Fruit fly (Drosophila melanogaster) whole organism, prepupa: ENCODE results near the gene ninaB.

Experiments
- Blimp-1 ChIP-seq: fragments of 200-800 bp; sonication (Bioruptor generic); optimal IDR thresholded peaks from 3 replicates; lab custom pipeline; 2017; ENCODE audit warnings: missing biosample characterization, missing genetic modification characterization, mild to moderate bottlenecking, moderate library complexity, missing genetic modification reagents
- CG10631 ChIP-seq: fragments of 200-800 bp; sonication (Bioruptor generic); optimal IDR thresholded peaks from 2 replicates; lab custom pipeline; 2016; ENCODE audit warnings: missing biosample characterization, missing genetic modification characterization
- CG11294 ChIP-seq: fragments of 200-800 bp; sonication (Bioruptor generic); IDR thresholded peaks from 2 replicates; pipeline ENCODE4 v1.3.6; 2022; ENCODE audit warnings: missing biosample characterization, missing genetic modification characterization
- CG11762 ChIP-seq: fragments of 200-800 bp; sonication (Bioruptor generic); optimal IDR thresholded peaks from 3 replicates; lab custom pipeline; 2016; ENCODE audit warnings: missing biosample characterization, missing genetic modification characterization; ENCODE audit not compliant: insufficient read depth
- CG1621 ChIP-seq: fragments of 200-800 bp; sonication (Bioruptor generic); optimal IDR thresholded peaks from 3 replicates; lab custom pipeline; 2018; ENCODE audit warnings: missing biosample characterization, mild to moderate bottlenecking, missing genetic modification characterization
- CG16779 ChIP-seq: fragments of 200-800 bp; sonication (Bioruptor generic); optimal IDR thresholded peaks from 3 replicates; lab custom pipeline; 2017; ENCODE audit warnings: missing biosample characterization, mild to moderate bottlenecking, missing genetic modification characterization
- CG3032 ChIP-seq: fragments of 200-800 bp; optimal IDR thresholded peaks from 2 replicates; lab custom pipeline; 2019; ENCODE audit warnings: missing biosample characterization, mild to moderate bottlenecking, missing genetic modification characterization, moderate library complexity
- CG31627 ChIP-seq: fragments of 200-800 bp; sonication (Bioruptor generic); optimal IDR thresholded peaks from 3 replicates; lab custom pipeline; 2016; ENCODE audit warnings: missing biosample characterization, missing genetic modification characterization
- CG32006 ChIP-seq: fragments of 200-800 bp; sonication (Bioruptor generic); optimal IDR thresholded peaks from 3 replicates; lab custom pipeline; 2017; ENCODE audit warnings: missing biosample characterization, mild to moderate bottlenecking, missing genetic modification characterization
- CG34406 ChIP-seq: fragments of 200-800 bp; sonication (Bioruptor generic); optimal IDR thresholded peaks from 3 replicates; lab custom pipeline; 2016; ENCODE audit warnings: missing biosample characterization, missing genetic modification characterization
- CG6163 ChIP-seq: fragments of 200-800 bp; sonication (Bioruptor generic); IDR thresholded peaks from 3 replicates; pipeline ENCODE4 v1.3.6; 2022; ENCODE audit warnings: missing biosample characterization, missing genetic modification characterization
- CG6276 ChIP-seq: fragments of 200-800 bp; sonication (Bioruptor generic); optimal IDR thresholded peaks from 2 replicates; lab custom pipeline; 2017; ENCODE audit warnings: missing biosample characterization, mild to moderate bottlenecking, missing genetic modification characterization
- CG6792 ChIP-seq: fragments of 200-800 bp; sonication (Bioruptor generic); optimal IDR thresholded peaks from 3 replicates; lab custom pipeline; 2016; ENCODE audit warnings: missing biosample characterization, missing genetic modification characterization
- CG6808 ChIP-seq: fragments of 200-800 bp; sonication (Bioruptor generic); optimal IDR thresholded peaks from 3 replicates; lab custom pipeline; 2017; ENCODE audit warnings: missing biosample characterization, missing genetic modification characterization, mild to moderate bottlenecking, moderate library complexity, missing genetic modification reagents
- CG6854 ChIP-seq: fragments of 200-800 bp; sonication (Bioruptor generic); optimal IDR thresholded peaks from 2 replicates; lab custom pipeline; 2017; ENCODE audit warnings: missing biosample characterization, mild to moderate bottlenecking, missing genetic modification characterization
- CG7368 ChIP-seq: fragments of 200-800 bp; sonication (Bioruptor generic); optimal IDR thresholded peaks from 3 replicates; lab custom pipeline; 2016; ENCODE audit warnings: missing biosample characterization, missing genetic modification characterization
- CG8119 ChIP-seq: fragments of 200-800 bp; sonication (Bioruptor generic); IDR thresholded peaks from 3 replicates; pipeline ENCODE4 v1.3.6; 2022; ENCODE audit warnings: missing biosample characterization, missing genetic modification characterization
- CG8319 ChIP-seq: fragments of 200-800 bp; sonication (Bioruptor generic); optimal IDR thresholded peaks from 3 replicates; lab custom pipeline; 2016; ENCODE audit warnings: missing biosample characterization, missing genetic modification characterization
- CG8632 ChIP-seq: fragments of 200-800 bp; sonication (Bioruptor generic); optimal IDR thresholded peaks from 3 replicates; lab custom pipeline; 2016; ENCODE audit warnings: missing biosample characterization, missing genetic modification characterization
- CG9139 ChIP-seq: fragments of 200-800 bp; sonication (Bioruptor generic); optimal IDR thresholded peaks from 3 replicates; lab custom pipeline; 2017; ENCODE audit warnings: missing biosample characterization, mild to moderate bottlenecking, missing genetic modification characterization
- Eip75B ChIP-seq: fragments of 200-800 bp; sonication (Bioruptor generic); optimal IDR thresholded peaks from 3 replicates; lab custom pipeline; 2016; ENCODE audit warnings: missing biosample characterization, missing genetic modification characterization
- Eip78C ChIP-seq: fragments of 200-800 bp; sonication (Bioruptor generic); peaks from one replicate; lab custom pipeline; 2016; ENCODE audit warnings: missing biosample characterization, missing genetic modification characterization
- Eip93F ChIP-seq: fragments of 200-800 bp; sonication (Bioruptor generic); optimal IDR thresholded peaks from 2 replicates; lab custom pipeline; 2016; ENCODE audit warnings: missing biosample characterization, mild to moderate bottlenecking, missing genetic modification characterization
- Ets21C ChIP-seq: fragments of 200-800 bp; sonication (Bioruptor generic); optimal IDR thresholded peaks from 3 replicates; lab custom pipeline; 2016; ENCODE audit warnings: missing biosample characterization, missing genetic modification characterization
- Ets96B ChIP-seq: fragments of 200-800 bp; optimal IDR thresholded peaks from 2 replicates; lab custom pipeline; 2019; ENCODE audit warnings: missing biosample characterization, mild to moderate bottlenecking, missing genetic modification characterization, moderate library complexity
- Gug ChIP-seq: fragments of 200-800 bp; sonication (Bioruptor generic); IDR thresholded peaks from 2 replicates; pipeline ENCODE4 v1.3.6; 2022; ENCODE audit warnings: missing biosample characterization, missing genetic modification characterization
- Hr38 ChIP-seq: sonication (Bioruptor generic); optimal IDR thresholded peaks from 2 replicates; lab custom pipeline; 2016; ENCODE audit warnings: missing biosample characterization, missing genetic modification characterization
- Hr39 ChIP-seq: fragments of 200-800 bp; sonication (Bioruptor generic); optimal IDR thresholded peaks from 2 replicates; lab custom pipeline; 2016; ENCODE audit warnings: missing biosample characterization, missing genetic modification characterization
- Hr4 ChIP-seq: fragments of 200-800 bp; sonication (Bioruptor generic); optimal IDR thresholded peaks from 3 replicates; lab custom pipeline; 2016; ENCODE audit warnings: missing biosample characterization, missing genetic modification characterization
- Lpt ChIP-seq: fragments of 200-800 bp; sonication (Bioruptor generic); optimal IDR thresholded peaks from 3 replicates; lab custom pipeline; 2016; ENCODE audit warnings: missing biosample characterization, missing genetic modification characterization
- Smox ChIP-seq: fragments of 200-800 bp; sonication (Bioruptor generic); optimal IDR thresholded peaks from 3 replicates; lab custom pipeline; 2016; ENCODE audit warnings: missing biosample characterization, missing genetic modification characterization
- Sox15 ChIP-seq: fragments of 200-800 bp; sonication (Bioruptor generic); optimal IDR thresholded peaks from 3 replicates; lab custom pipeline; 2016; ENCODE audit warnings: missing biosample characterization, missing genetic modification characterization
- achi ChIP-seq: fragments of 200-800 bp; sonication (Bioruptor generic); optimal IDR thresholded peaks from 3 replicates; lab custom pipeline; 2016; ENCODE audit warnings: missing biosample characterization, missing genetic modification characterization
- acj6 ChIP-seq: fragments of 200-800 bp; sonication (Bioruptor generic); optimal IDR thresholded peaks from 3 replicates; lab custom pipeline; 2016; ENCODE audit warnings: missing biosample characterization, missing genetic modification characterization
- dac ChIP-seq: fragments of 200-800 bp; sonication (Bioruptor generic); optimal IDR thresholded peaks from 2 replicates; lab custom pipeline; 2017; ENCODE audit warnings: missing biosample characterization, mild to moderate bottlenecking, missing genetic modification characterization
- dsx ChIP-seq: fragments of 200-800 bp; optimal IDR thresholded peaks from 3 replicates; lab custom pipeline; 2019; ENCODE audit warnings: missing biosample characterization, mild to moderate bottlenecking, missing genetic modification characterization, moderate library complexity; ENCODE audit not compliant: poor library complexity, severe bottlenecking
- esn ChIP-seq: fragments of 200-800 bp; sonication (Bioruptor generic); optimal IDR thresholded peaks from 2 replicates; lab custom pipeline; 2016; ENCODE audit warnings: missing biosample characterization, mild to moderate bottlenecking, missing genetic modification characterization, moderate library complexity
- fd59A ChIP-seq: fragments of 200-800 bp; sonication (Bioruptor generic); optimal IDR thresholded peaks from 2 replicates; lab custom pipeline; 2017; ENCODE audit warnings: missing biosample characterization, mild to moderate bottlenecking, missing genetic modification characterization, missing genetic modification reagents
- fd85E ChIP-seq: fragments of 200-800 bp; sonication (Bioruptor generic); optimal IDR thresholded peaks from 3 replicates; lab custom pipeline; 2016; ENCODE audit warnings: missing biosample characterization, missing genetic modification characterization
- fkh ChIP-seq: fragments of 200-800 bp; sonication (Bioruptor generic); optimal IDR thresholded peaks from 3 replicates; lab custom pipeline; 2017; ENCODE audit warnings: missing biosample characterization, mild to moderate bottlenecking, missing genetic modification characterization, moderate library complexity
- lz ChIP-seq: fragments of 200-800 bp; sonication (Bioruptor generic); optimal IDR thresholded peaks from 3 replicates; lab custom pipeline; 2016; ENCODE audit warnings: missing biosample characterization, missing genetic modification characterization
- net ChIP-seq: fragments of 200-800 bp; sonication (Bioruptor generic); optimal IDR thresholded peaks from 3 replicates; lab custom pipeline; 2016; ENCODE audit warnings: missing biosample characterization, missing genetic modification characterization
- salr ChIP-seq, 2 experiments: fragments of 200-800 bp; sonication (Bioruptor generic); optimal IDR thresholded peaks; 3 replicates each; lab custom pipeline; 2016 to 2018; ENCODE audit warnings: missing biosample characterization in 2 of 2, missing genetic modification characterization in 2 of 2, mild to moderate bottlenecking in 1 of 2
- spab ChIP-seq: fragments of 200-800 bp; sonication (Bioruptor generic); optimal IDR thresholded peaks from 2 replicates; lab custom pipeline; 2017; ENCODE audit warnings: missing biosample characterization, mild to moderate bottlenecking, missing genetic modification characterization, missing genetic modification reagents
- ss ChIP-seq, 2 experiments: fragments of 200-800 bp; sonication (Bioruptor generic); optimal IDR thresholded peaks; 2 replicates in 1 of 2; 3 replicates in 1 of 2; lab custom pipeline; 2017 to 2018; ENCODE audit warnings: mild to moderate bottlenecking in 2 of 2, missing biosample characterization in 2 of 2, missing genetic modification characterization in 2 of 2, moderate library complexity in 1 of 2
- topi ChIP-seq: fragments of 200-800 bp; sonication (Bioruptor generic); optimal IDR thresholded peaks from 3 replicates; lab custom pipeline; 2016; ENCODE audit warnings: missing biosample characterization, missing genetic modification characterization

The ninaB gene

dm6 chr3R:13710645-13711044, 10.3 kb downstream of the ninaB start (continued):
- TF ChIP-seq CG9139 (GFP tag; lab: Kevin White, UChicago) (no peak), CG11294 (no peak), fd85E (GFP tag; lab: Kevin White, UChicago) (no peak), CG6163 (GFP tag; lab: Robert Waterston, UW) (peak; percentile 30; the same call in 2 of the 3 replicates), CG3032 (tag; lab: Kevin White, UChicago) (no peak), Lpt (GFP tag; lab: Kevin White, UChicago) (no peak), CG7368 (no peak), CG8319 (GFP tag; lab: Kevin White, UChicago) (no peak), spab (GFP tag; lab: Kevin White, UChicago) (no peak), Sox15 (GFP tag; lab: Kevin White, UChicago) (no peak), Eip78C (GFP tag; lab: Kevin White, UChicago) (peak; percentile 53), CG8119 (no peak), Smox (GFP tag; lab: Kevin White, UChicago) (peak; percentile 21), CG6792 (no peak), Hr38 (no peak), topi (GFP tag; lab: Kevin White, UChicago) (no peak), Eip75B (GFP tag; lab: Kevin White, UChicago) (no peak), CG10631 (GFP tag; lab: Kevin White, UChicago) (no peak), CG8632 (GFP tag; lab: Kevin White, UChicago) (no peak), acj6 (GFP tag; lab: Kevin White, UChicago) (no peak), fkh (no peak), CG6276 (GFP tag; lab: Kevin White, UChicago) (no peak), dsx (no peak), Hr4 (GFP tag; lab: Kevin White, UChicago) (peak; percentile 6), esn (GFP tag; lab: Kevin White, UChicago) (peak; percentile 33), CG11762 (no peak), achi (no peak)

dm6 chr3R:13711735-13712134, 11.4 kb downstream of the ninaB start, which contains the start of the genes primo-1 and primo-2:
Gene primo-1, minus strand, starts transcription at chr3R:13711835.
Gene primo-2, minus strand, starts transcription at chr3R:13711835.
- no peak for TF ChIP-seq ss (GFP tag; optimal IDR thresholded peaks at IDR 0.05; lab: Kevin White, UChicago)
- no peak for TF ChIP-seq dsx
- no peak for TF ChIP-seq CG1621
- TF ChIP-seq CG9139 (GFP tag; lab: Kevin White, UChicago): no peak
- TF ChIP-seq CG11762: no peak
- TF ChIP-seq CG8119: no peak
- TF ChIP-seq acj6 (GFP tag; lab: Kevin White, UChicago): no peak
- TF ChIP-seq CG31627 (GFP tag; lab: Kevin White, UChicago): no peak
- no peak for TF ChIP-seq Hr39 (GFP tag; lab: Kevin White, UChicago)
- no peak for TF ChIP-seq CG6854
- no peak for TF ChIP-seq fd85E (GFP tag; lab: Kevin White, UChicago)
- TF ChIP-seq Smox (GFP tag; lab: Kevin White, UChicago): no peak
- no peak for TF ChIP-seq Lpt (GFP tag; lab: Kevin White, UChicago)
- TF ChIP-seq Sox15 (GFP tag; lab: Kevin White, UChicago): no peak
- no peak for TF ChIP-seq CG11294
- no peak for TF ChIP-seq dac (GFP tag; lab: Kevin White, UChicago)

dm6 chr3R:13713541-13713940, 13.2 kb downstream of the ninaB start:
- TF ChIP-seq Eip93F (GFP tag; lab: Kevin White, UChicago) (no peak), achi (peak; percentile 57), Eip78C (GFP tag; lab: Kevin White, UChicago) (peak; percentile 74), fd59A (GFP tag; lab: Kevin White, UChicago) (no peak), CG8119 (peak; percentile 79), CG3032 (tag; lab: Kevin White, UChicago) (peak; percentile 54), salr (GFP tag; optimal IDR thresholded peaks at IDR 0.05; lab: Kevin White, UChicago) (peak in 1 of 2 experiments; percentile 44), dsx (peak; percentile 52), CG6808 (peak; percentile 49), fd85E (GFP tag; lab: Kevin White, UChicago) (no peak), CG34406 (GFP tag; lab: Kevin White, UChicago) (peak; percentile 52), CG16779 (peak; percentile 40), Lpt (GFP tag; lab: Kevin White, UChicago) (peak; percentile 39), Hr4 (GFP tag; lab: Kevin White, UChicago) (peak; percentile 39), CG6163 (GFP tag; lab: Robert Waterston, UW) (peak; percentile 38; the same call in 1 of the 3 replicates), lz (GFP tag; lab: Kevin White, UChicago) (no peak), Ets96B (tag; lab: Kevin White, UChicago) (peak; percentile 69), CG7368 (no peak), fkh (peak; percentile 41), Blimp-1 (GFP tag; lab: Kevin White, UChicago) (no peak), CG9139 (GFP tag; lab: Kevin White, UChicago) (peak; percentile 49), Gug (GFP tag; lab: Robert Waterston, UW) (peak; percentile 62), Ets21C (GFP tag; lab: Kevin White, UChicago) (no peak), CG32006 (GFP tag; lab: Kevin White, UChicago) (peak; percentile 80), net (peak; percentile 34), CG6792 (peak; percentile 33)
